Fruit fly (Drosophila melanogaster) whole organism, embryonic: ENCODE results near the gene CG32073.

ENCODE experiments used
- CG11093 ChIP-seq: fragments of 200-800 bp; sonication (Bioruptor generic); IDR thresholded peaks from 3 replicates; pipeline ENCODE4 v1.3.6; 2022; ENCODE audit warnings: missing biosample characterization, missing genetic modification characterization
- CG11723 ChIP-seq: fragments of 200-800 bp; sonication (Bioruptor generic); optimal IDR thresholded peaks from 2 replicates; lab custom pipeline; 2017; ENCODE audit warnings: missing biosample characterization, mild to moderate bottlenecking, missing genetic modification characterization
- CG12299 ChIP-seq: fragments of 200-800 bp; sonication (Bioruptor generic); optimal IDR thresholded peaks from 2 replicates; lab custom pipeline; 2018; ENCODE audit warnings: missing biosample characterization, mild to moderate bottlenecking, missing genetic modification characterization
- CG12659 ChIP-seq: fragments of 200-800 bp; sonication (Bioruptor generic); optimal IDR thresholded peaks from 3 replicates; lab custom pipeline; 2017; ENCODE audit warnings: mild to moderate bottlenecking, missing biosample characterization, missing genetic modification reagents, missing genetic modification characterization
- CG13424 ChIP-seq: fragments of 200-800 bp; sonication (Bioruptor generic); optimal IDR thresholded peaks from 2 replicates; lab custom pipeline; 2019; ENCODE audit warnings: missing biosample characterization, mild to moderate bottlenecking, missing genetic modification characterization, moderate library complexity
- CG14965 ChIP-seq: fragments of 200-800 bp; sonication (Bioruptor generic); optimal IDR thresholded peaks from 2 replicates; lab custom pipeline; 2016; ENCODE audit warnings: missing biosample characterization, missing genetic modification characterization, borderline replicate concordance
- CG15601 ChIP-seq: fragments of 200-800 bp; sonication (Bioruptor generic); optimal IDR thresholded peaks from 3 replicates; lab custom pipeline; 2019; ENCODE audit warnings: missing biosample characterization, mild to moderate bottlenecking, missing genetic modification characterization, moderate library complexity
- CG16779 ChIP-seq: fragments of 200-800 bp; sonication (Bioruptor generic); IDR thresholded peaks from 2 replicates; pipeline ENCODE4 v1.3.6; 2022; ENCODE audit warnings: missing biosample characterization, missing genetic modification characterization
- CG16863 ChIP-seq: fragments of 200-800 bp; sonication (Bioruptor generic); optimal IDR thresholded peaks from 3 replicates; lab custom pipeline; 2016; ENCODE audit warnings: missing biosample characterization, missing genetic modification characterization
- CG18619 ChIP-seq: fragments of 200-800 bp; sonication (Bioruptor generic); optimal IDR thresholded peaks from 3 replicates; lab custom pipeline; 2017; ENCODE audit warnings: missing biosample characterization, mild to moderate bottlenecking, missing genetic modification characterization
- CG2889 ChIP-seq: fragments of 200-800 bp; sonication (Bioruptor generic); IDR thresholded peaks from 3 replicates; pipeline ENCODE4 v1.3.6; 2022; ENCODE audit warnings: missing biosample characterization, missing genetic modification characterization
- CG33213 ChIP-seq: fragments of 200-800 bp; sonication (Bioruptor generic); optimal IDR thresholded peaks from 3 replicates; lab custom pipeline; 2016; ENCODE audit warnings: missing biosample characterization, missing genetic modification characterization
- CG3838 ChIP-seq: fragments of 200-800 bp; sonication (Bioruptor generic); optimal IDR thresholded peaks from 3 replicates; lab custom pipeline; 2016; ENCODE audit warnings: missing biosample characterization, missing genetic modification characterization
- CG4328 ChIP-seq: fragments of 200-800 bp; sonication (Bioruptor generic); optimal IDR thresholded peaks from 3 replicates; lab custom pipeline; 2017; ENCODE audit warnings: missing biosample characterization, missing genetic modification reagents, missing genetic modification characterization
- CG5953 ChIP-seq: fragments of 200-800 bp; sonication (Bioruptor generic); IDR thresholded peaks from 2 replicates; pipeline ENCODE4 v1.3.6; 2022; ENCODE audit warnings: missing biosample characterization, missing genetic modification characterization
- CG6854 ChIP-seq: fragments of 200-800 bp; sonication (Bioruptor generic); optimal IDR thresholded peaks from 3 replicates; lab custom pipeline; 2017; ENCODE audit warnings: missing biosample characterization, mild to moderate bottlenecking, missing genetic modification characterization
- CG7271 ChIP-seq: fragments of 200-800 bp; sonication (Bioruptor generic); optimal IDR thresholded peaks from 2 replicates; lab custom pipeline; 2018; ENCODE audit warnings: missing biosample characterization, mild to moderate bottlenecking, missing genetic modification characterization, moderate library complexity
- CG8281 ChIP-seq: fragments of 200-800 bp; sonication (Bioruptor generic); optimal IDR thresholded peaks from 2 replicates; lab custom pipeline; 2018; ENCODE audit warnings: missing biosample characterization, mild to moderate bottlenecking, missing genetic modification characterization, moderate library complexity
- CG8290 ChIP-seq, 3 experiments: fragments of 200-800 bp; sonication (Bioruptor generic); optimal IDR thresholded peaks; 2 replicates each; lab custom pipeline; 2016 to 2019; ENCODE audit warnings: missing biosample characterization in 3 of 3, missing genetic modification characterization in 3 of 3, mild to moderate bottlenecking in 2 of 3, moderate library complexity in 1 of 3
- CG8388 ChIP-seq: fragments of 200-800 bp; sonication (Bioruptor generic); optimal IDR thresholded peaks from 2 replicates; lab custom pipeline; 2019; ENCODE audit warnings: missing biosample characterization, mild to moderate bottlenecking, missing genetic modification characterization, moderate library complexity
- CG9609 ChIP-seq: fragments of 200-800 bp; sonication (Bioruptor generic); optimal IDR thresholded peaks from 3 replicates; lab custom pipeline; 2016; ENCODE audit warnings: missing biosample characterization, missing genetic modification characterization
- Doc2 ChIP-seq: fragments of 200-800 bp; sonication (Bioruptor generic); IDR thresholded peaks from 2 replicates; pipeline ENCODE4 v1.3.6; 2022; ENCODE audit warnings: missing biosample characterization, missing genetic modification characterization
- HLHmδ ChIP-seq: fragments of 200-800 bp; sonication (Bioruptor generic); optimal IDR thresholded peaks from 2 replicates; lab custom pipeline; 2018; ENCODE audit warnings: missing biosample characterization, mild to moderate bottlenecking, missing genetic modification characterization, moderate library complexity
- Mad ChIP-seq: fragments of 200-800 bp; sonication (Bioruptor generic); optimal IDR thresholded peaks from 2 replicates; lab custom pipeline; 2016; ENCODE audit warnings: missing biosample characterization, missing genetic modification characterization
- NfI ChIP-seq: fragments of 200-800 bp; sonication (Bioruptor generic); optimal IDR thresholded peaks from 3 replicates; lab custom pipeline; 2018; ENCODE audit warnings: missing biosample characterization, mild to moderate bottlenecking, missing genetic modification characterization, moderate library complexity
- Rfx ChIP-seq: fragments of 200-800 bp; sonication (Bioruptor generic); IDR thresholded peaks from 2 replicates; pipeline ENCODE4 v1.3.6; 2022; ENCODE audit warnings: missing biosample characterization, missing genetic modification characterization
- Side ChIP-seq: fragments of 200-800 bp; sonication (Bioruptor generic); optimal IDR thresholded peaks from 2 replicates; lab custom pipeline; 2016; ENCODE audit warnings: missing biosample characterization, missing genetic modification characterization
- Usf ChIP-seq: fragments of 200-800 bp; sonication (Bioruptor generic); optimal IDR thresholded peaks from 2 replicates; lab custom pipeline; 2017; ENCODE audit warnings: missing genotype, missing biosample characterization, missing genetic modification characterization
- Vsx1 ChIP-seq: fragments of 200-800 bp; sonication (Bioruptor generic); optimal IDR thresholded peaks from 2 replicates; lab custom pipeline; 2017; ENCODE audit warnings: missing biosample characterization, mild to moderate bottlenecking, missing genetic modification characterization, missing genetic modification reagents
- bsh ChIP-seq, 2 experiments: fragments of 200-800 bp; sonication (Bioruptor generic); optimal IDR thresholded peaks; 2 replicates each; lab custom pipeline; 2017 to 2018; ENCODE audit warnings: mild to moderate bottlenecking in 2 of 2, missing biosample characterization in 2 of 2, missing genetic modification characterization in 2 of 2, moderate library complexity in 1 of 2
- cwo ChIP-seq: fragments of 200-800 bp; sonication (Bioruptor generic); optimal IDR thresholded peaks from 3 replicates; lab custom pipeline; 2017; ENCODE audit warnings: missing biosample characterization, missing genetic modification characterization, mild to moderate bottlenecking, moderate library complexity, missing genetic modification reagents
- dati ChIP-seq: fragments of 200-800 bp; sonication (Bioruptor generic); IDR thresholded peaks from 2 replicates; pipeline ENCODE4 v1.3.6; 2022; ENCODE audit warnings: missing biosample characterization, missing genetic modification characterization
- dimm ChIP-seq: fragments of 200-800 bp; sonication (Bioruptor generic); IDR thresholded peaks from 2 replicates; pipeline ENCODE4 v1.3.6; 2022; ENCODE audit warnings: missing biosample characterization, missing genetic modification characterization
- grn ChIP-seq: fragments of 200-800 bp; sonication (Bioruptor generic); optimal IDR thresholded peaks from 3 replicates; lab custom pipeline; 2017; ENCODE audit warnings: missing biosample characterization, missing genetic modification characterization
- ham ChIP-seq: fragments of 200-800 bp; sonication (Bioruptor generic); IDR thresholded peaks from 2 replicates; pipeline ENCODE4 v1.3.6; 2022; ENCODE audit warnings: missing biosample characterization, missing genetic modification characterization
- inv ChIP-seq: fragments of 200-800 bp; sonication (Bioruptor generic); IDR thresholded peaks from 2 replicates; pipeline ENCODE4 v1.3.6; 2022; ENCODE audit warnings: missing biosample characterization, missing genetic modification characterization; ENCODE audit not compliant: partially characterized antibody
- kah ChIP-seq: fragments of 200-800 bp; sonication (Bioruptor generic); optimal IDR thresholded peaks from 2 replicates; lab custom pipeline; 2018; ENCODE audit warnings: missing biosample characterization, mild to moderate bottlenecking, missing genetic modification characterization
- lab ChIP-seq: fragments of 200-800 bp; sonication (Bioruptor generic); optimal IDR thresholded peaks from 3 replicates; lab custom pipeline; 2017; ENCODE audit warnings: missing biosample characterization, missing genetic modification characterization, mild to moderate bottlenecking, moderate library complexity, missing genetic modification reagents
- mld ChIP-seq: fragments of 200-800 bp; sonication (Bioruptor generic); IDR thresholded peaks from 3 replicates; pipeline ENCODE4 v1.3.6; 2022; ENCODE audit warnings: missing biosample characterization, missing genetic modification characterization; ENCODE audit not compliant: partially characterized antibody
- nom ChIP-seq: fragments of 200-800 bp; sonication (Bioruptor generic); optimal IDR thresholded peaks from 2 replicates; lab custom pipeline; 2017; ENCODE audit warnings: missing biosample characterization, missing genetic modification characterization, mild to moderate bottlenecking, moderate library complexity, missing genetic modification reagents
- phol ChIP-seq: fragments of 200-800 bp; sonication (Bioruptor generic); optimal IDR thresholded peaks from 3 replicates; lab custom pipeline; 2018; ENCODE audit warnings: missing biosample characterization, mild to moderate bottlenecking, missing genetic modification characterization, moderate library complexity
- pnt ChIP-seq: fragments of 200-800 bp; sonication (Bioruptor generic); optimal IDR thresholded peaks from 3 replicates; lab custom pipeline; 2016; ENCODE audit warnings: missing biosample characterization, missing genetic modification characterization
- pros ChIP-seq: fragments of 200-800 bp; sonication (Bioruptor generic); optimal IDR thresholded peaks from 3 replicates; lab custom pipeline; 2019; ENCODE audit warnings: missing biosample characterization, mild to moderate bottlenecking, missing genetic modification characterization, moderate library complexity
- sim ChIP-seq: fragments of 200-800 bp; sonication (Bioruptor generic); IDR thresholded peaks from 2 replicates; pipeline ENCODE4 v1.3.6; 2022; ENCODE audit warnings: missing biosample characterization, missing genetic modification characterization
- tgo ChIP-seq: fragments of 200-800 bp; sonication (Bioruptor generic); IDR thresholded peaks from 3 replicates; pipeline ENCODE4 v1.3.6; 2022; ENCODE audit warnings: missing biosample characterization, missing genetic modification characterization
- tin ChIP-seq: fragments of 200-800 bp; sonication (Bioruptor generic); optimal IDR thresholded peaks from 3 replicates; lab custom pipeline; 2016; ENCODE audit warnings: missing biosample characterization, missing genetic modification characterization
- unpg ChIP-seq: fragments of 200-800 bp; sonication (Bioruptor generic); optimal IDR thresholded peaks from 3 replicates; lab custom pipeline; 2018; ENCODE audit warnings: missing biosample characterization, mild to moderate bottlenecking, missing genetic modification characterization, moderate library complexity
- wdn ChIP-seq: fragments of 200-800 bp; sonication (Bioruptor generic); IDR thresholded peaks from 2 replicates; pipeline ENCODE4 v1.3.6; 2022; ENCODE audit warnings: missing biosample characterization, missing genetic modification characterization
- yki ChIP-seq: fragments of >200 bp; optimal IDR thresholded peaks from 3 replicates; lab custom pipeline; 2018

The CG32073 gene

DNA sequence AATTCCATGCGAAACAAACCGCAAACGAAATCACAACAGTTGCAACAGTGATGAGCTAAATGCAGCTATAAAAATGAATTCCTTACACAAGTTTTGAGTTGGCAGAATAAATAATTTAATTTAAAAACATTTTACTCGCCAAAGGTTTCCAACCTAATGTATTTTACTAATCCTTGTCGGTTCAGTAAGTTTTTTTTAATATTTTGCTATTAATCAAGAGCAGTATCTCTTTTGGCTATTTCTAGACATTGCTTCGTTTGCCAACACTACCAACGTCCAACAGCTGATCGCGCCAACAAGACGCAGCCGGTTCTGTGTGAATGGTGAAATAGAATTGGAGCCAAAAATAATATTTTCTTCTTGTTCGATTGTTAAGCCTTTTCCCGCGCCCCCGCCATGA lies 42.7 kb downstream of the CG32073 start, which contains the start of the genes CG32075, CG45101 and SuUR (continued):
- TF ChIP-seq dati (GFP tag; lab: Robert Waterston, UW): peak; percentile 46; the same call in 1 of the 2 replicates
- peak; percentile 79 for TF ChIP-seq CG8290 (GFP tag; optimal IDR thresholded peaks at IDR 0.05; lab: Kevin White, UChicago)
- peak; percentile 6 to 43 for TF ChIP-seq CG8290 (tag; optimal IDR thresholded peaks at IDR 0.05; lab: Kevin White, UChicago)
- peak; percentile 32 for TF ChIP-seq kah
- TF ChIP-seq cwo (GFP tag; lab: Kevin White, UChicago): peak; percentile 64
- TF ChIP-seq HLHmδ (GFP tag; lab: Kevin White, UChicago): no peak
- peak; percentile 94 for TF ChIP-seq CG12659 (GFP tag; lab: Kevin White, UChicago)
- no peak for TF ChIP-seq inv
- TF ChIP-seq Usf (GFP tag; lab: Kevin White, UChicago): peak; percentile 73
- TF ChIP-seq CG16779: peak; percentile 54; the same call in 1 of the 2 replicates
- TF ChIP-seq CG7271: peak; percentile 58
- TF ChIP-seq CG8281 (tag; lab: Kevin White, UChicago): peak; percentile 38
- TF ChIP-seq Doc2 (GFP tag; lab: Robert Waterston, UW): 0 out of 2 replicates have a peak, but pooled peaks have one; percentile 28
- peak; percentile 42 for TF ChIP-seq nom (GFP tag; lab: Kevin White, UChicago)
- TF ChIP-seq CG9609 (GFP tag; lab: Kevin White, UChicago): peak; percentile 91
- TF ChIP-seq sim (GFP tag; lab: Robert Waterston, UW): no peak
- TF ChIP-seq unpg (GFP tag; lab: Kevin White, UChicago): peak; percentile 82
- TF ChIP-seq NfI (GFP tag; lab: Kevin White, UChicago): peak; percentile 91
- peak; percentile 86 for TF ChIP-seq Side (GFP tag; lab: Kevin White, UChicago)
- 0 out of 2 replicates have a peak, but pooled peaks have one; percentile 7 for TF ChIP-seq dimm
- peak; percentile 94 for TF ChIP-seq tgo (GFP tag; lab: Robert Waterston, UW)
- TF ChIP-seq CG5953 (GFP tag; lab: Robert Waterston, UW): peak; percentile 62
- peak; percentile 84 for TF ChIP-seq CG16863 (GFP tag; lab: Kevin White, UChicago)
- peak; percentile 90 for TF ChIP-seq Mad
- no peak for TF ChIP-seq CG14965 (GFP tag; lab: Kevin White, UChicago)
- TF ChIP-seq CG11723 (GFP tag; lab: Kevin White, UChicago): peak; percentile 67
- TF ChIP-seq CG8388 (GFP tag; lab: Kevin White, UChicago): peak; percentile 82
- TF ChIP-seq CG4328: peak; percentile 74
- peak; percentile 24 for TF ChIP-seq grn
- TF ChIP-seq Vsx1 (GFP tag; lab: Kevin White, UChicago): peak; percentile 59
- TF ChIP-seq pnt (GFP tag; lab: Kevin White, UChicago): peak; percentile 82
- TF ChIP-seq CG12299 (tag; lab: Kevin White, UChicago): peak; percentile 61
- TF ChIP-seq pros (GFP tag; lab: Kevin White, UChicago): no peak
- TF ChIP-seq wdn (GFP tag; lab: Robert Waterston, UW): peak; percentile 62; the same call in 1 of the 2 replicates
- TF ChIP-seq CG33213 (GFP tag; lab: Kevin White, UChicago): peak; percentile 91
- TF ChIP-seq bsh (GFP tag; optimal IDR thresholded peaks at IDR 0.05; lab: Kevin White, UChicago): peak in 1 of 2 experiments; percentile 85
- peak; percentile 90 for TF ChIP-seq tin (GFP tag; lab: Kevin White, UChicago)
- peak; percentile 29; the same call in 1 of the 2 replicates for TF ChIP-seq ham (GFP tag; lab: Robert Waterston, UW)
- peak; percentile 90 for TF ChIP-seq CG13424 (tag; lab: Kevin White, UChicago)
- peak; percentile 78 for TF ChIP-seq CG18619 (GFP tag; lab: Kevin White, UChicago)
- TF ChIP-seq CG11093 (GFP tag; lab: Robert Waterston, UW): peak; percentile 73; the same call in 2 of the 3 replicates
- peak; percentile 77 for TF ChIP-seq CG15601
- TF ChIP-seq phol (tag; lab: Kevin White, UChicago): peak; percentile 90
- TF ChIP-seq CG6854 (GFP tag; lab: Kevin White, UChicago): peak; percentile 45
- TF ChIP-seq mld (GFP tag; lab: Robert Waterston, UW): no peak
- TF ChIP-seq lab: peak; percentile 81
- TF ChIP-seq yki (lab: Kevin White, UChicago): no peak
- peak; percentile 92 for TF ChIP-seq Rfx
- TF ChIP-seq CG3838 (GFP tag; lab: Kevin White, UChicago): peak; percentile 81
- TF ChIP-seq CG2889 (GFP tag; lab: Robert Waterston, UW): peak; percentile 83
